Fruit fly (Drosophila melanogaster): ENCODE data around the gene Qsox3.

The Qsox3 gene

DNA sequence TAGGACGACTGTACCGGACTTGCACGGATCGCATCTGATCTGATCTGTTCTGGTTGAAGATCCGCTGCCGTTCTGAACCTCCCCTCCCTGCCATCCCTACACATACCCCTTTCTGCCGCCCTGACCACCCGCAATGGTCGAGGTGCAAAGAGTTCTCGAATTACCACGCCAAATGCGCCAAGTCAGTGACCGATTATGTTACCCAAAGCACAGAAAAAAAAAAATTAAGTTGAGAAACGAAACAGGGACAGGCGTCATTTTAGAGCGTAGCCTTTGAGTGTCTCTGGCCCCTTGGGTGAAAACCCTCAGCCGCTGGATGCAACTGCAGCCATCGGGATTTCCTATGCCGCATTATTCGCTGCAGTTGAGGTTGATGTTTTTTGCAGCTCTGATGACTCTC lies 12.1 kb downstream of the Qsox3 start:
- TF ChIP-seq CG3163 (GFP tag; optimal IDR thresholded peaks at IDR 0.05) (no peak), vvl (GFP tag; IDR thresholded peaks at IDR 0.05) (no peak), grn (GFP tag; optimal IDR thresholded peaks at IDR 0.05) (no peak), slou (GFP tag; optimal IDR thresholded peaks at IDR 0.05) (no peak), Dip3 (GFP tag; optimal IDR thresholded peaks at IDR 0.05) (no peak), row (GFP tag; IDR thresholded peaks at IDR 0.05) (no peak), CG4424 (GFP tag; optimal IDR thresholded peaks at IDR 0.05) (no peak), ATbp (GFP tag; optimal IDR thresholded peaks at IDR 0.05) (no peak), CG11247 (GFP tag; IDR thresholded peaks at IDR 0.05) (no peak), CG1603 (tag; optimal IDR thresholded peaks at IDR 0.05) (no peak), CG18599 (GFP tag; optimal IDR thresholded peaks at IDR 0.05) (no peak), Hr78 (GFP tag; optimal IDR thresholded peaks at IDR 0.05) (no peak), Camta (GFP tag; optimal IDR thresholded peaks at IDR 0.05) (no peak), so (GFP tag; IDR thresholded peaks at IDR 0.05) (no peak), stc (GFP tag; IDR thresholded peaks at IDR 0.05) (no peak)

dm6 chr3R:21928214-21928613 lies 16.6 kb downstream of the Qsox3 start:
- no peak for TF ChIP-seq Mrtf (GFP tag; IDR thresholded peaks at IDR 0.05)
- no peak for TF ChIP-seq klu (GFP tag; IDR thresholded peaks at IDR 0.05)
- TF ChIP-seq sd (tag; optimal IDR thresholded peaks at IDR 0.05), result no peak
- peak; percentile 94 for TF ChIP-seq z (GFP tag; IDR thresholded peaks at IDR 0.05)

- TF ChIP-seq Oli (tag; optimal IDR thresholded peaks at IDR 0.05) (peak; percentile 34), CG15269 (tag; optimal IDR thresholded peaks at IDR 0.05) (peak; percentile 32), gem (tag; optimal IDR thresholded peaks at IDR 0.05) (peak; percentile 28), NC2β (GFP tag; optimal IDR thresholded peaks at IDR 0.05) (no peak), CG11504 (tag; optimal IDR thresholded peaks at IDR 0.05) (peak; percentile 53), CG7839 (tag; optimal IDR thresholded peaks at IDR 0.05) (peak; percentile 18), dmrt99B (tag; optimal IDR thresholded peaks at IDR 0.05) (peak; percentile 4), sens (GFP tag) (peak; percentile 16), CG2116 (GFP tag; optimal IDR thresholded peaks at IDR 0.05) (no peak), Ptx1 (GFP tag; IDR thresholded peaks at IDR 0.05) (peak; percentile 40; the same call in 1 of the 2 replicates), Sox102F (GFP tag; optimal IDR thresholded peaks at IDR 0.05) (peak; percentile 38), gt (GFP tag; IDR thresholded peaks at IDR 0.05) (no peak), ap (GFP tag; IDR thresholded peaks at IDR 0.05) (0 out of 2 replicates have a peak, but pooled peaks have one; percentile 3), az2 (GFP tag; optimal IDR thresholded peaks at IDR 0.05) (no peak), CG6689 (GFP tag; IDR thresholded peaks at IDR 0.05) (0 out of 2 replicates have a peak, but pooled peaks have one; percentile 19), Hr51 (GFP tag; optimal IDR thresholded peaks at IDR 0.05) (peak in 1 of 2 experiments; percentile 64), Drgx (GFP tag; IDR thresholded peaks at IDR 0.05) (peak; percentile 73)
These were observed 19.7 kb downstream of the Qsox3 start for dm6 chr3R:21931346-21931745.

- TF ChIP-seq bsh (GFP tag; optimal IDR thresholded peaks at IDR 0.05) (peak in 1 of 2 experiments; percentile 36), CG4617 (GFP tag; optimal IDR thresholded peaks at IDR 0.05; ENCODE audit: borderline replicate concordance) (no peak), Ets65A (GFP tag) (peak; percentile 91)
These were observed 22.3 kb downstream of the Qsox3 start for dm6 chr3R:21933952-21934351.
